Worm (Caenorhabditis elegans) whole organism, L3 larva: ENCODE results near the gene pde-12.

Experiments used
- R02D3.7 ChIP-seq: fragments of 150-350 bp; optimal IDR thresholded peaks from 2 replicates; lab custom pipeline; 2014; ENCODE audit warnings: missing biosample characterization, missing genetic modification characterization
- ZK546.5 ChIP-seq: sonication (generic microtip); optimal IDR thresholded peaks from 2 replicates; lab custom pipeline; 2017; ENCODE audit warnings: missing biosample characterization, missing genetic modification characterization
- aly-2 ChIP-seq: fragments of 150-350 bp; optimal IDR thresholded peaks from 2 replicates; lab custom pipeline; 2014; ENCODE audit warnings: missing biosample characterization, missing genetic modification characterization
- ama-1 ChIP-seq: fragments of 150-350 bp; optimal IDR thresholded peaks from 2 replicates; lab custom pipeline; 2018
- ceh-16 ChIP-seq: sonication (generic microtip); optimal IDR thresholded peaks from 2 replicates; lab custom pipeline; 2017; ENCODE audit warnings: missing biosample characterization, missing genetic modification characterization
- ceh-28 ChIP-seq: fragments of 150-350 bp; optimal IDR thresholded peaks from 2 replicates; lab custom pipeline; 2014; ENCODE audit warnings: missing biosample characterization, missing genetic modification reagents, missing genetic modification characterization
- ceh-82 ChIP-seq: fragments of 150-350 bp; optimal IDR thresholded peaks from 2 replicates; lab custom pipeline; 2014; ENCODE audit warnings: missing biosample characterization, missing genetic modification characterization
- ceh-9 ChIP-seq: sonication (generic microtip); optimal IDR thresholded peaks from 2 replicates; lab custom pipeline; 2018; ENCODE audit warnings: missing biosample characterization, missing genetic modification characterization
- daf-12 ChIP-seq: fragments of 150-350 bp; optimal IDR thresholded peaks from 2 replicates; lab custom pipeline; 2014; ENCODE audit warnings: missing biosample characterization, missing genetic modification reagents, missing genetic modification characterization
- egl-27 ChIP-seq: sonication (generic microtip); optimal IDR thresholded peaks from 4 replicates; lab custom pipeline; 2017; ENCODE audit warnings: missing biosample characterization, missing genetic modification reagents, missing genetic modification characterization
- egl-5 ChIP-seq: fragments of 150-350 bp; optimal IDR thresholded peaks from 2 replicates; lab custom pipeline; 2017; ENCODE audit warnings: missing biosample characterization, missing genetic modification reagents, missing genetic modification characterization, inconsistent platforms
- elt-1 ChIP-seq: fragments of 150-350 bp; optimal IDR thresholded peaks from 2 replicates; lab custom pipeline; 2014; ENCODE audit warnings: missing biosample characterization, missing genetic modification characterization
- elt-2 ChIP-seq: sonication (generic microtip); optimal IDR thresholded peaks from 2 replicates; lab custom pipeline; 2016; ENCODE audit warnings: missing genetic modification reagents, mild to moderate bottlenecking, missing genetic modification characterization, missing compliant biosample characterization
- elt-3 ChIP-seq, 3 experiments: fragments of 150-350 bp in 1 of 3; sonication (generic microtip) in 2 of 3; optimal IDR thresholded peaks; 2 replicates in 2 of 3; 4 replicates in 1 of 3; lab custom pipeline; 2014 to 2017; ENCODE audit warnings: missing biosample characterization in 3 of 3, missing genetic modification characterization in 3 of 3
- eor-1 ChIP-seq, 2 experiments: fragments of 150-350 bp; optimal IDR thresholded peaks; 2 replicates each; lab custom pipeline; 2014 to 2018; ENCODE audit warnings: missing biosample characterization in 2 of 2, missing genetic modification characterization in 2 of 2
- fkh-10 ChIP-seq: sonication (generic microtip); optimal IDR thresholded peaks from 2 replicates; lab custom pipeline; 2017; ENCODE audit warnings: missing biosample characterization, missing genetic modification reagents, missing genetic modification characterization
- fkh-2 ChIP-seq: fragments of 150-350 bp; optimal IDR thresholded peaks from 2 replicates; lab custom pipeline; 2014; ENCODE audit warnings: missing biosample characterization, missing genetic modification reagents, missing genetic modification characterization
- fos-1 ChIP-seq: fragments of 150-350 bp; optimal IDR thresholded peaks from 2 replicates; lab custom pipeline; 2014; ENCODE audit warnings: missing biosample characterization, missing genetic modification characterization
- hmg-11 ChIP-seq: sonication (generic microtip); optimal IDR thresholded peaks from 2 replicates; lab custom pipeline; 2016; ENCODE audit warnings: missing genetic modification characterization, missing compliant biosample characterization
- jun-1 ChIP-seq: fragments of 150-350 bp; optimal IDR thresholded peaks from 2 replicates; lab custom pipeline; 2014; ENCODE audit warnings: missing biosample characterization, missing genetic modification reagents, missing genetic modification characterization
- lin-15B ChIP-seq: fragments of 150-350 bp; optimal IDR thresholded peaks from 2 replicates; lab custom pipeline; 2014; ENCODE audit warnings: missing biosample characterization, missing genetic modification characterization
- lin-39 ChIP-seq: fragments of 150-350 bp; optimal IDR thresholded peaks from 2 replicates; lab custom pipeline; 2018; ENCODE audit warnings: missing biosample characterization, missing genetic modification reagents, missing genetic modification characterization
- lsy-12 ChIP-seq: sonication (generic microtip); optimal IDR thresholded peaks from 2 replicates; lab custom pipeline; 2016; ENCODE audit warnings: mild to moderate bottlenecking, missing genetic modification characterization, missing compliant biosample characterization
- mdl-1 ChIP-seq: fragments of 150-350 bp; optimal IDR thresholded peaks from 2 replicates; lab custom pipeline; 2014; ENCODE audit warnings: missing biosample characterization, missing genetic modification characterization
- mml-1 ChIP-seq: fragments of 150-350 bp; sonication (generic microtip); optimal IDR thresholded peaks from 3 replicates; lab custom pipeline; 2014; ENCODE audit warnings: missing biosample characterization, missing genetic modification characterization
- nfya-1 ChIP-seq: sonication (generic microtip); optimal IDR thresholded peaks from 2 replicates; lab custom pipeline; 2017; ENCODE audit warnings: missing genetic modification characterization, mild to moderate bottlenecking, missing compliant biosample characterization, antibody characterized with exemption, moderate library complexity; ENCODE audit not compliant: insufficient read depth
- nhr-11 ChIP-seq: fragments of 150-350 bp; optimal IDR thresholded peaks from 2 replicates; lab custom pipeline; 2014; ENCODE audit warnings: missing biosample characterization, missing genetic modification characterization
- nhr-12 ChIP-seq: fragments of 150-350 bp; optimal IDR thresholded peaks from 2 replicates; lab custom pipeline; 2014; ENCODE audit warnings: missing biosample characterization, missing genetic modification characterization
- nhr-23 ChIP-seq: fragments of 150-350 bp; optimal IDR thresholded peaks from 2 replicates; lab custom pipeline; 2014; ENCODE audit warnings: missing biosample characterization, missing genetic modification reagents, missing genetic modification characterization
- nhr-237 ChIP-seq: fragments of 150-350 bp; optimal IDR thresholded peaks from 2 replicates; lab custom pipeline; 2014; ENCODE audit warnings: missing biosample characterization, missing genetic modification characterization
- nhr-25 ChIP-seq: sonication (generic microtip); optimal IDR thresholded peaks from 2 replicates; lab custom pipeline; 2017; ENCODE audit warnings: missing biosample characterization, missing genetic modification characterization
- nhr-28 ChIP-seq: fragments of 150-350 bp; optimal IDR thresholded peaks from 2 replicates; lab custom pipeline; 2014; ENCODE audit warnings: missing biosample characterization, missing genetic modification characterization
- nhr-43 ChIP-seq: sonication (generic microtip); optimal IDR thresholded peaks from 2 replicates; lab custom pipeline; 2016; ENCODE audit warnings: mild to moderate bottlenecking, missing genetic modification characterization, missing compliant biosample characterization; ENCODE audit not compliant: poor library complexity, severe bottlenecking
- nhr-67 ChIP-seq: fragments of 150-350 bp; optimal IDR thresholded peaks from 2 replicates; lab custom pipeline; 2014; ENCODE audit warnings: missing biosample characterization, missing genetic modification characterization
- nhr-76 ChIP-seq: fragments of 150-350 bp; sonication (generic microtip); optimal IDR thresholded peaks from 5 replicates; lab custom pipeline; 2014; ENCODE audit warnings: missing biosample characterization, missing genetic modification characterization
- nhr-77 ChIP-seq: fragments of 150-350 bp; optimal IDR thresholded peaks from 2 replicates; lab custom pipeline; 2014; ENCODE audit warnings: missing biosample characterization, missing genetic modification characterization
- pha-4 ChIP-seq: fragments of 150-350 bp; optimal IDR thresholded peaks from 2 replicates; lab custom pipeline; 2014; ENCODE audit warnings: missing biosample characterization, missing genetic modification reagents, missing genetic modification characterization
- pqm-1 ChIP-seq: fragments of 150-350 bp; optimal IDR thresholded peaks from 2 replicates; lab custom pipeline; 2017; ENCODE audit warnings: missing biosample characterization, missing genetic modification characterization, inconsistent platforms
- sea-2 ChIP-seq: fragments of 150-350 bp; sonication (generic microtip); optimal IDR thresholded peaks from 4 replicates; lab custom pipeline; 2014; ENCODE audit warnings: missing biosample characterization, missing genetic modification reagents, missing genetic modification characterization
- skn-1 ChIP-seq: fragments of 150-350 bp; optimal IDR thresholded peaks from 2 replicates; lab custom pipeline; 2014; ENCODE audit warnings: missing biosample characterization, missing genetic modification characterization
- snpc-4 ChIP-seq: fragments of 150-350 bp; optimal IDR thresholded peaks from 2 replicates; lab custom pipeline; 2014; ENCODE audit warnings: missing biosample characterization, missing genetic modification characterization
- unc-39 ChIP-seq: sonication (generic microtip); optimal IDR thresholded peaks from 4 replicates; lab custom pipeline; 2017; ENCODE audit warnings: missing biosample characterization, missing genetic modification characterization
- unc-62 ChIP-seq: fragments of 150-350 bp; sonication (generic microtip); optimal IDR thresholded peaks from 4 replicates; lab custom pipeline; 2014; ENCODE audit warnings: missing biosample characterization, missing genetic modification reagents, missing genetic modification characterization
- zag-1 ChIP-seq: fragments of 150-350 bp; optimal IDR thresholded peaks from 2 replicates; lab custom pipeline; 2014; ENCODE audit warnings: missing biosample characterization, missing genetic modification characterization
- ztf-11 ChIP-seq: fragments of 150-350 bp; optimal IDR thresholded peaks from 2 replicates; lab custom pipeline; 2014; ENCODE audit warnings: missing biosample characterization, missing genetic modification characterization
- ztf-4 ChIP-seq: fragments of 150-350 bp; optimal IDR thresholded peaks from 2 replicates; lab custom pipeline; 2014; ENCODE audit warnings: missing biosample characterization, missing genetic modification characterization

The pde-12 gene

ce11 chrIII:10856830-10857229 is 12.0 kb upstream of the pde-12 start:
- no peak for TF ChIP-seq ztf-11
- TF ChIP-seq nfya-1 (tag; lab: Kevin White, UChicago): no peak
- TF ChIP-seq nhr-67: no peak
- peak; percentile 55 for TF ChIP-seq nhr-43 (tag; lab: Kevin White, UChicago)
- no peak for TF ChIP-seq nhr-237 (tag; lab: Kevin White, UChicago)
- TF ChIP-seq pqm-1 (tag; lab: Kevin White, UChicago): no peak
- no peak for TF ChIP-seq nhr-12 (tag; lab: Kevin White, UChicago)

ce11 chrIII:10855398-10855880 is 10.6 kb upstream of the pde-12 start, which contains the start of gene Y39A1C.1:
Gene Y39A1C.1 (plus strand): TSS chrIII:10855448.
- TF ChIP-seq eor-1 (tag; optimal IDR thresholded peaks at IDR 0.05; lab: Kevin White, UChicago) (no peak), lin-15B (tag; lab: Kevin White, UChicago) (peak; percentile 24), jun-1 (tag; lab: Kevin White, UChicago) (no peak), zag-1 (no peak), egl-27 (tag; lab: Kevin White, UChicago) (no peak), lin-39 (peak; percentile 60), elt-1 (tag; lab: Kevin White, UChicago) (no peak), hmg-11 (tag; lab: Kevin White, UChicago) (peak; percentile 67), nhr-77 (tag; lab: Kevin White, UChicago) (no peak), nfya-1 (tag; lab: Kevin White, UChicago) (peak; percentile 54), R02D3.7 (no peak), nhr-67 (no peak), fkh-10 (GFP tag; lab: Kevin White, UChicago) (no peak)

- TF ChIP-seq elt-2 (tag; lab: Kevin White, UChicago) (peak; percentile 69), nhr-11 (tag; lab: Kevin White, UChicago) (peak; percentile 64), snpc-4 (peak; percentile 71), nhr-76 (tag; lab: Kevin White, UChicago) (peak; percentile 17), nhr-28 (peak; percentile 60), ZK546.5 (tag; lab: Kevin White, UChicago) (peak; percentile 27), eor-1 (tag; optimal IDR thresholded peaks at IDR 0.05; lab: Kevin White, UChicago) (no peak), mdl-1 (tag; lab: Kevin White, UChicago) (peak; percentile 46), lsy-12 (tag; lab: Kevin White, UChicago) (peak; percentile 95), fkh-2 (tag; lab: Kevin White, UChicago) (no peak), mml-1 (no peak), jun-1 (tag; lab: Kevin White, UChicago) (peak; percentile 70), elt-1 (tag; lab: Kevin White, UChicago) (no peak), unc-62 (GFP tag; lab: Kevin White, UChicago) (peak; percentile 28), sea-2 (no peak), nhr-67 (no peak), nhr-237 (tag; lab: Kevin White, UChicago) (no peak), zag-1 (peak; percentile 20), ceh-16 (no peak), egl-5 (peak; percentile 85), ceh-28 (peak; percentile 89), R02D3.7 (peak; percentile 84), ama-1 (lab: Kevin White, UChicago) (peak; percentile 68), pha-4 (tag; lab: Kevin White, UChicago) (peak; percentile 94), nhr-77 (tag; lab: Kevin White, UChicago) (peak; percentile 74), ztf-4 (tag; lab: Kevin White, UChicago) (peak; percentile 29), ztf-11 (no peak), ceh-9 (tag; lab: Kevin White, UChicago) (no peak), nhr-25 (tag; lab: Kevin White, UChicago) (peak; percentile 88), pqm-1 (tag; lab: Kevin White, UChicago) (peak; percentile 58), egl-27 (tag; lab: Kevin White, UChicago) (peak; percentile 44), skn-1 (tag; lab: Kevin White, UChicago) (peak; percentile 58), nhr-23 (peak; percentile 96), nhr-43 (tag; lab: Kevin White, UChicago) (peak; percentile 96), hmg-11 (tag; lab: Kevin White, UChicago) (peak; percentile 87), aly-2 (tag; lab: Kevin White, UChicago) (peak; percentile 4), nhr-12 (tag; lab: Kevin White, UChicago) (no peak), fkh-10 (GFP tag; lab: Kevin White, UChicago) (peak; percentile 86), daf-12 (tag; lab: Kevin White, UChicago) (peak; percentile 33), lin-39 (peak; percentile 87), unc-39 (tag; lab: Kevin White, UChicago) (no peak), nfya-1 (tag; lab: Kevin White, UChicago) (peak; percentile 97), fos-1 (tag; lab: Kevin White, UChicago) (no peak), elt-3 (tag; optimal IDR thresholded peaks at IDR 0.05; lab: Kevin White, UChicago) (no peak), ceh-82 (tag; lab: Kevin White, UChicago) (peak; percentile 82), lin-15B (tag; lab: Kevin White, UChicago) (peak; percentile 95)
Measured at ce11 chrIII:10848858-10849257, 4.0 kb upstream of the pde-12 start, which contains the start of the genes fbxb-85 and hex-3. Gene fbxb-85 (minus strand): TSS chrIII:10848963. Gene hex-3 (plus strand): TSS chrIII:10849222.
